Worm (Caenorhabditis elegans) whole organism, late embryonic: Measurements from ENCODE around the gene ugt-43.

Source experiments
- C38D4.7 ChIP-seq: fragments of 200-800 bp; sonication (Bioruptor generic); optimal IDR thresholded peaks from 2 replicates; lab custom pipeline; 2018; ENCODE audit warnings: mild to moderate bottlenecking, missing genetic modification characterization, moderate library complexity, missing compliant biosample characterization
- K02D7.2 ChIP-seq: sonication (generic microtip); optimal IDR thresholded peaks from 2 replicates; lab custom pipeline; 2017; ENCODE audit warnings: mild to moderate bottlenecking, missing genetic modification characterization, missing compliant biosample characterization
- ahr-1 ChIP-seq: sonication (generic microtip); optimal IDR thresholded peaks from 2 replicates; lab custom pipeline; 2016; ENCODE audit warnings: missing genetic modification characterization, missing compliant biosample characterization
- ceh-18 ChIP-seq: sonication (generic microtip); optimal IDR thresholded peaks from 2 replicates; lab custom pipeline; 2016; ENCODE audit warnings: missing genetic modification characterization, missing compliant biosample characterization
- ceh-19 ChIP-seq: fragments of 200-800 bp; sonication (Bioruptor generic); optimal IDR thresholded peaks from 2 replicates; lab custom pipeline; 2018; ENCODE audit warnings: mild to moderate bottlenecking, missing genetic modification characterization, missing compliant biosample characterization
- ceh-22 ChIP-seq: sonication (generic microtip); optimal IDR thresholded peaks from 2 replicates; lab custom pipeline; 2017; ENCODE audit warnings: missing biosample characterization, missing genetic modification characterization
- ceh-24 ChIP-seq: sonication (generic microtip); optimal IDR thresholded peaks from 2 replicates; lab custom pipeline; 2016; ENCODE audit warnings: mild to moderate bottlenecking, missing genetic modification characterization, missing compliant biosample characterization
- ceh-31 ChIP-seq: sonication (generic microtip); optimal IDR thresholded peaks from 2 replicates; lab custom pipeline; 2016; ENCODE audit warnings: missing genetic modification characterization, missing compliant biosample characterization
- ceh-34 ChIP-seq: sonication (generic microtip); optimal IDR thresholded peaks from 2 replicates; lab custom pipeline; 2016; ENCODE audit warnings: mild to moderate bottlenecking, missing genetic modification characterization, missing compliant biosample characterization
- ceh-6 ChIP-seq: fragments of 200-800 bp; sonication (Bioruptor generic); optimal IDR thresholded peaks from 2 replicates; lab custom pipeline; 2018; ENCODE audit warnings: mild to moderate bottlenecking, missing genetic modification characterization, missing compliant biosample characterization
- che-1 ChIP-seq: sonication (generic microtip); optimal IDR thresholded peaks from 2 replicates; lab custom pipeline; 2016; ENCODE audit warnings: mild to moderate bottlenecking, missing genetic modification characterization, missing compliant biosample characterization
- eyg-1 ChIP-seq: sonication (generic microtip); optimal IDR thresholded peaks from 2 replicates; lab custom pipeline; 2016; ENCODE audit warnings: missing genotype, missing genetic modification characterization, missing compliant biosample characterization
- hlh-13 ChIP-seq: fragments of 200-800 bp; sonication (Bioruptor generic); optimal IDR thresholded peaks from 2 replicates; lab custom pipeline; 2018; ENCODE audit warnings: mild to moderate bottlenecking, missing genetic modification characterization, missing compliant biosample characterization
- hlh-15 ChIP-seq: sonication (generic microtip); optimal IDR thresholded peaks from 2 replicates; lab custom pipeline; 2016; ENCODE audit warnings: missing genetic modification characterization, missing compliant biosample characterization
- hlh-30 ChIP-seq: sonication (generic microtip); optimal IDR thresholded peaks from 2 replicates; lab custom pipeline; 2017; ENCODE audit warnings: antibody characterized with exemption, missing genetic modification characterization, missing compliant biosample characterization; ENCODE audit not compliant: insufficient read depth
- hlh-6 ChIP-seq: sonication (generic microtip); optimal IDR thresholded peaks from 2 replicates; lab custom pipeline; 2016; ENCODE audit warnings: missing genotype, missing genetic modification characterization, missing compliant biosample characterization
- lim-6 ChIP-seq: sonication (generic microtip); optimal IDR thresholded peaks from 2 replicates; lab custom pipeline; 2016; ENCODE audit warnings: missing genetic modification characterization, missing compliant biosample characterization
- madf-2 ChIP-seq: sonication (generic microtip); optimal IDR thresholded peaks from 2 replicates; lab custom pipeline; 2017; ENCODE audit warnings: missing genetic modification characterization, missing compliant biosample characterization
- nfya-1 ChIP-seq: sonication (generic microtip); optimal IDR thresholded peaks from 2 replicates; lab custom pipeline; 2017; ENCODE audit warnings: missing genetic modification characterization, mild to moderate bottlenecking, missing compliant biosample characterization, antibody characterized with exemption, moderate library complexity
- nhr-11 ChIP-seq: fragments of 150-350 bp; optimal IDR thresholded peaks from 2 replicates; lab custom pipeline; 2014; ENCODE audit warnings: missing biosample characterization, missing genetic modification characterization
- nhr-232 ChIP-seq: sonication (generic microtip); optimal IDR thresholded peaks from 2 replicates; lab custom pipeline; 2016; ENCODE audit warnings: missing genetic modification characterization, missing compliant biosample characterization
- pha-2 ChIP-seq: sonication (generic microtip); optimal IDR thresholded peaks from 2 replicates; lab custom pipeline; 2017; ENCODE audit warnings: mild to moderate bottlenecking, missing genetic modification characterization, missing compliant biosample characterization
- pha-4 ChIP-seq: fragments of 150-350 bp; optimal IDR thresholded peaks from 2 replicates; lab custom pipeline; 2018; ENCODE audit warnings: missing biosample characterization, missing genetic modification reagents, missing genetic modification characterization
- ref-2 ChIP-seq: sonication (generic microtip); optimal IDR thresholded peaks from 2 replicates; lab custom pipeline; 2016; ENCODE audit warnings: missing genetic modification characterization, missing compliant biosample characterization
- rnt-1 ChIP-seq: sonication (generic microtip); optimal IDR thresholded peaks from 2 replicates; lab custom pipeline; 2016; ENCODE audit warnings: missing genetic modification characterization, missing compliant biosample characterization
- sdc-2 ChIP-seq: sonication (generic microtip); optimal IDR thresholded peaks from 2 replicates; lab custom pipeline; 2016; ENCODE audit warnings: missing genotype, missing genetic modification characterization, missing compliant biosample characterization
- syd-9 ChIP-seq: sonication (generic microtip); optimal IDR thresholded peaks from 2 replicates; lab custom pipeline; 2016; ENCODE audit warnings: mild to moderate bottlenecking, missing genetic modification characterization, moderate library complexity, missing compliant biosample characterization
- tbx-2 ChIP-seq: sonication (generic microtip); optimal IDR thresholded peaks from 2 replicates; lab custom pipeline; 2016; ENCODE audit warnings: missing genetic modification characterization, missing compliant biosample characterization
- tbx-7 ChIP-seq: sonication (generic microtip); optimal IDR thresholded peaks from 2 replicates; lab custom pipeline; 2016; ENCODE audit warnings: missing genotype, missing genetic modification characterization, missing compliant biosample characterization
- unc-3 ChIP-seq, 2 experiments: fragments of 200-800 bp in 1 of 2; sonication (Bioruptor generic) in 1 of 2; sonication (generic microtip) in 1 of 2; conservative IDR thresholded peaks in 1 of 2; optimal IDR thresholded peaks in 1 of 2; 2 replicates each; pipeline versions ENCODE4 v1.3.6 to Lab custom; 2016 to 2022; ENCODE audit warnings: missing compliant biosample characterization in 2 of 2, missing genetic modification characterization in 2 of 2, missing genetic modification reagents in 1 of 2

Gene ugt-43

DNA sequence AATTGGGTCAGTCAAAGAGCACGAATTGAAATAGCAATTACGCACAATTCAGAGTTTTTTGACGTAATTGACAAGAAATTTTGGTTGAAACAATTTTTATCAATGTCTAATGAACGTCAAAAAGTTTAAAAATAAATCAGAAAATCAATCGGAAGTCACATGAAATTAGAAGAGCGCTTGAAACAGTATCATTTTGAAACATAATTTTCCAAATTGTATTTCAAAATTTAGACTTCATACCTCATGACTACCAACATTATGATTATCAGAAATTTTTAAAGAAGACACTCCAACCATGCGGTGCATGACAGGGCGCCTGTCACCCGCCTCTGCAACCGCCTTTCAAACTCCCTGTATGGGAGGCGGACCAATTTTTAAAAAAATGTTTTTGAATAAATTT is 48.9 kb downstream of the ugt-43 start:
- no peak for TF ChIP-seq che-1
- no peak for TF ChIP-seq sdc-2 (tag; lab: Kevin White, UChicago)
- TF ChIP-seq hlh-13 (GFP tag; lab: Kevin White, UChicago): no peak
- TF ChIP-seq rnt-1 (tag; lab: Kevin White, UChicago): no peak
- TF ChIP-seq eyg-1 (tag; lab: Kevin White, UChicago): no peak
- no peak for TF ChIP-seq nhr-232 (tag; lab: Kevin White, UChicago)
- TF ChIP-seq madf-2 (tag; lab: Kevin White, UChicago): no peak
- TF ChIP-seq pha-2 (tag; lab: Kevin White, UChicago): no peak
- TF ChIP-seq tbx-7 (tag; lab: Kevin White, UChicago): no peak
- no peak for TF ChIP-seq K02D7.2 (tag; lab: Kevin White, UChicago)
- TF ChIP-seq unc-3 (GFP tag; conservative IDR thresholded peaks at IDR 0.05; lab: Robert Waterston, UW): no peak
- TF ChIP-seq unc-3 (tag; optimal IDR thresholded peaks at IDR 0.05; lab: Kevin White, UChicago): no peak
- no peak for TF ChIP-seq C38D4.7 (GFP tag; lab: Kevin White, UChicago)
- no peak for TF ChIP-seq hlh-15 (tag; lab: Kevin White, UChicago)
- TF ChIP-seq ceh-6: no peak
- TF ChIP-seq ceh-31 (tag; lab: Kevin White, UChicago): no peak
- TF ChIP-seq hlh-6 (tag; lab: Kevin White, UChicago): no peak

DNA sequence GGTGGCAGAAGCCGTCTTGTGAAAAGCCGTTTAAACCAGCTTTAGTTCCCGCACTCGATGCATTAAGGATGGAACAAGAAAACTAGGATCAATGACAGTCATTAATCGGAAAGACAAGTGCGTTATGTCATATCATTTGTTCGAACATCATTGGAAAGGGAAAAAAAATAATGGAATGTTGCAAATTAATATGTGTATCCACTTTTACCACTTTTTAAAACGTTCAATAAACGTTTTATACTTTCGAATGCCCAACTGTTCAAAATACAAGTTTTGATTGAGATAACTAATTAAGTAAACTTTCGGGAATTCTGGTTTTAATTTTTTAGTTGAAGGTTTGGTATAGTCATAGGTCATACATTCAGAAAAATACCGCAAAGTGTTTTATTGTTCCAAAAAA is 50.7 kb downstream of the ugt-43 start, which contains the start of gene C02F4.4:
Gene C02F4.4, minus strand, starts transcription at position 101 of the 400 bp plus-strand sequence.
- TF ChIP-seq unc-3 (GFP tag; conservative IDR thresholded peaks at IDR 0.05; lab: Robert Waterston, UW) (no peak), unc-3 (tag; optimal IDR thresholded peaks at IDR 0.05; lab: Kevin White, UChicago) (no peak), nfya-1 (tag; lab: Kevin White, UChicago) (no peak), pha-4 (no peak), hlh-30 (no peak), syd-9 (tag; lab: Kevin White, UChicago) (no peak), nhr-11 (no peak), ceh-34 (tag; lab: Kevin White, UChicago) (no peak), ceh-22 (tag; lab: Kevin White, UChicago) (no peak), tbx-2 (tag; lab: Kevin White, UChicago) (no peak), ceh-24 (tag; lab: Kevin White, UChicago) (no peak), hlh-6 (tag; lab: Kevin White, UChicago) (no peak), ceh-18 (tag; lab: Kevin White, UChicago) (no peak), lim-6 (no peak), ref-2 (tag; lab: Kevin White, UChicago) (no peak), ahr-1 (tag; lab: Kevin White, UChicago) (no peak), ceh-19 (GFP tag; lab: Kevin White, UChicago) (no peak)
